Fruit fly (Drosophila melanogaster): ENCODE data around the gene CG33061.

The CG33061 gene

dm6 chr3L:16359219-16359748, 29.7 kb downstream of the CG33061 start, which contains the start of gene ringer (continued):
- TF ChIP-seq dpn (GFP tag; optimal IDR thresholded peaks at IDR 0.05) (no peak), pzg (GFP tag; optimal IDR thresholded peaks at IDR 0.05) (no peak), Kr (GFP tag; optimal IDR thresholded peaks at IDR 0.05) (no peak), CG4854 (GFP tag; optimal IDR thresholded peaks at IDR 0.05) (no peak), Hmr (GFP tag; optimal IDR thresholded peaks at IDR 0.05) (peak; percentile 48), TFAM (GFP tag; optimal IDR thresholded peaks at IDR 0.05) (no peak), CG32532 (GFP tag; IDR thresholded peaks at IDR 0.05) (peak; percentile 34; the same call in 1 of the 2 replicates), CG8281 (tag; optimal IDR thresholded peaks at IDR 0.05) (no peak), CG3163 (GFP tag; optimal IDR thresholded peaks at IDR 0.05) (no peak), Dbx (GFP tag; IDR thresholded peaks at IDR 0.05) (0 out of 3 replicates have a peak, but pooled peaks have one; percentile 31), CG31388 (GFP tag; optimal IDR thresholded peaks at IDR 0.05) (no peak)

DNA sequence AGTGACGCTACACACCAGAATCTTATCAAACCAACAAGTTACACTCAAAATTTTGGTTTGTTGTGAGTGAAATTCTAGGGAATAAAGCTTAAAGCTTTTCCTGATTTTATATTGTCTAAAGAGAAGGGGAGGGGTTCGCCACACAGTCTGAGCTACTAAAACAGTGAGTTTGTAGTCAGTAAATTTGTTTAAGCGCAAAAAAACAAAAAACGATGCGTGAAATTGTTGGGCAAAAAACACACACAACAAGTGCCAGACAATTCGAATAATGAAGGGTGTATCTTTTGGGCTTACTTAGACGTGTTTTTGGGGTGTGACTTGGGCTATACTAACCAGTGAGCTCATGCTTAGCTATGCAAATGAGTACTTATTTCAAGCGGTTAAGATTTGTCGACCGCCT, 30.2 kb downstream of the CG33061 start:
- peak; percentile 26; the same call in 1 of the 2 replicates for TF ChIP-seq Rfx (GFP tag; IDR thresholded peaks at IDR 0.05)
- peak; percentile 2 for TF ChIP-seq CG3281 (GFP tag; optimal IDR thresholded peaks at IDR 0.05)
- peak; percentile 31; the same call in 1 of the 2 replicates for TF ChIP-seq amos (GFP tag; IDR thresholded peaks at IDR 0.05; ENCODE audit: partially characterized antibody)
- TF ChIP-seq z (GFP tag; IDR thresholded peaks at IDR 0.05): peak; percentile 88; the same call in 2 of the 3 replicates
- peak; percentile 29 for TF ChIP-seq lab (GFP tag; optimal IDR thresholded peaks at IDR 0.05)
- TF ChIP-seq Med (GFP tag): peak; percentile 53
- no peak for TF ChIP-seq Blimp-1 (GFP tag; optimal IDR thresholded peaks at IDR 0.05)
- peak; percentile 18 for TF ChIP-seq CG12769 (tag; optimal IDR thresholded peaks at IDR 0.05)
- TF ChIP-seq CG14441 (GFP tag; IDR thresholded peaks at IDR 0.05): no peak
- no peak for TF ChIP-seq CG18764 (GFP tag; optimal IDR thresholded peaks at IDR 0.05)
- TF ChIP-seq sens (GFP tag): peak; percentile 56
- TF ChIP-seq CG8290 (GFP tag; optimal IDR thresholded peaks at IDR 0.05): no peak
- peak in 1 of 2 experiments; percentile 7 for TF ChIP-seq CG8290 (tag; optimal IDR thresholded peaks at IDR 0.05)
- no peak for TF ChIP-seq CG9609 (GFP tag; optimal IDR thresholded peaks at IDR 0.05)

DNA sequence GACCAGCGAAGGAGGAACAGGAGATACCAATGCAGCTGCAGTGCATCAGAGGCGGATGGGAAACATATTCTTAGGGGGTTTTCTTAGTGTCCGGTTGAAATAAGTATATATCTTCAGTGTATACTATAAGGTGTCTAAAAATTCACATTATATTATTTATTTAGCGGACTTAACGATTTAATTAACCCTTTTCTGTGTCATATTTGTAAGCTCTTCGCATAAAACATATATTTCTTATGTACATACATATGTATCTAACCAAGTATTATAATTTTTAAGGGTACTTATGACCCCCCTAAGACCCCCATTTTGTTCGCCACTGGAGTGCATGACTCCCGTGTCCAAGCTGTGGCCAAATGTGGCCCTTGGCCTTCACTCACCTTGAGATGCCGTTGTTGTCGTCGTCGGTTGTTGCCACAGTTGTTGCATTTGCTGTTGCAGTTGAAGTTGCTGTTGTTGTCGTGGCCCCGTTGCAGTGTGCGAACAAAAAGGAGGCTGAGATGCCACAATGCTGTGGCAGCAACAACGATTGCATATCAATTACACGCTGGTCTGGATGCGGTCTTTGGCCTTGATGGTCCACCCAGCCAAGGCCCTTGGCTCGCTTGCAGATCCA, 31.7 kb downstream of the CG33061 start:
- no peak for TF ChIP-seq CG17612 (GFP tag; IDR thresholded peaks at IDR 0.05)
- TF ChIP-seq CG12155 (GFP tag; optimal IDR thresholded peaks at IDR 0.05): no peak
- no peak for TF ChIP-seq CG18764 (GFP tag; optimal IDR thresholded peaks at IDR 0.05)
- no peak for TF ChIP-seq CG9876 (GFP tag; optimal IDR thresholded peaks at IDR 0.05)
- TF ChIP-seq stwl (tag; optimal IDR thresholded peaks at IDR 0.05): no peak
- no peak for TF ChIP-seq Atf-2 (GFP tag; optimal IDR thresholded peaks at IDR 0.05)
- no peak for TF ChIP-seq HLH4C (GFP tag; IDR thresholded peaks at IDR 0.05; ENCODE audit: partially characterized antibody)
- TF ChIP-seq BEAF-32 (GFP tag; optimal IDR thresholded peaks at IDR 0.05): no peak
- TF ChIP-seq CG13424 (tag; optimal IDR thresholded peaks at IDR 0.05): no peak
- no peak for TF ChIP-seq HmgD (GFP tag; optimal IDR thresholded peaks at IDR 0.05)
- no peak for TF ChIP-seq lab (GFP tag; optimal IDR thresholded peaks at IDR 0.05)
- TF ChIP-seq nom (GFP tag; optimal IDR thresholded peaks at IDR 0.05): peak; percentile 94
- TF ChIP-seq nerfin-2 (GFP tag; IDR thresholded peaks at IDR 0.05; ENCODE audit: partially characterized antibody): no peak
- no peak for TF ChIP-seq CG1832 (GFP tag; optimal IDR thresholded peaks at IDR 0.05)
- no peak for TF ChIP-seq tll (GFP tag; optimal IDR thresholded peaks at IDR 0.05)
- TF ChIP-seq E2f1 (GFP tag; IDR thresholded peaks at IDR 0.05): no peak
- TF ChIP-seq CG3847 (GFP tag; IDR thresholded peaks at IDR 0.05): peak; percentile 7; the same call in 1 of the 2 replicates
- TF ChIP-seq CG30431 (GFP tag; optimal IDR thresholded peaks at IDR 0.05): no peak
- TF ChIP-seq Drgx (GFP tag; IDR thresholded peaks at IDR 0.05): peak; percentile 21; the same call in 1 of the 2 replicates
- no peak for TF ChIP-seq CG11093 (GFP tag; IDR thresholded peaks at IDR 0.05)
- TF ChIP-seq org-1 (GFP tag; optimal IDR thresholded peaks at IDR 0.05): no peak
- TF ChIP-seq Med (GFP tag): peak; percentile 57
- no peak for TF ChIP-seq CG7357 (GFP tag; IDR thresholded peaks at IDR 0.05)
- TF ChIP-seq oc (tag; optimal IDR thresholded peaks at IDR 0.05): no peak
- peak in 1 of 2 experiments; percentile 89 for TF ChIP-seq bsh (GFP tag; optimal IDR thresholded peaks at IDR 0.05)
